Fruit fly (Drosophila melanogaster): ENCODE results near the gene CG9154.

The CG9154 gene

dm6 chr2L:6047528-6048160, 22.8 kb downstream of the CG9154 start, which contains the start of gene IPIP (continued):
- no peak for TF ChIP-seq CG7556 (GFP tag; optimal IDR thresholded peaks at IDR 0.05)
- no peak for TF ChIP-seq Tbp (GFP tag; optimal IDR thresholded peaks at IDR 0.05)
- no peak for TF ChIP-seq eve (GFP tag; optimal IDR thresholded peaks at IDR 0.05)
- TF ChIP-seq CG17802 (tag; optimal IDR thresholded peaks at IDR 0.05): peak; percentile 3
- TF ChIP-seq row (GFP tag; IDR thresholded peaks at IDR 0.05): peak; percentile 48; the same call in 2 of the 3 replicates
- TF ChIP-seq CG11247 (GFP tag; IDR thresholded peaks at IDR 0.05): peak; percentile 44; the same call in 1 of the 2 replicates
- TF ChIP-seq Dll (GFP tag; IDR thresholded peaks at IDR 0.05; ENCODE audit: partially characterized antibody): peak; percentile 74; the same call in 3 of the 4 replicates
- TF ChIP-seq Dfd (GFP tag; optimal IDR thresholded peaks at IDR 0.05): no peak
- no peak for TF ChIP-seq CG12104 (GFP tag; optimal IDR thresholded peaks at IDR 0.05)
- TF ChIP-seq kah (GFP tag; optimal IDR thresholded peaks at IDR 0.05): no peak
- peak; percentile 54; the same call in 2 of the 3 replicates for TF ChIP-seq zfh1 (GFP tag; IDR thresholded peaks at IDR 0.05)
- TF ChIP-seq Poxn (GFP tag; IDR thresholded peaks at IDR 0.05): no peak
- TF ChIP-seq tx (GFP tag; optimal IDR thresholded peaks at IDR 0.05): no peak
- TF ChIP-seq CG2120 (GFP tag; optimal IDR thresholded peaks at IDR 0.05): peak; percentile 55
- no peak for TF ChIP-seq slp2 (GFP tag; optimal IDR thresholded peaks at IDR 0.05)
- TF ChIP-seq Lim3 (GFP tag; IDR thresholded peaks at IDR 0.05): no peak
- no peak for TF ChIP-seq Doc2 (GFP tag; IDR thresholded peaks at IDR 0.05)
- TF ChIP-seq CG34422 (GFP tag; IDR thresholded peaks at IDR 0.05): peak; percentile 67; the same call in 1 of the 3 replicates
- no peak for TF ChIP-seq CG13296 (GFP tag; optimal IDR thresholded peaks at IDR 0.05)
- no peak for TF ChIP-seq CG1832 (GFP tag; optimal IDR thresholded peaks at IDR 0.05)
- TF ChIP-seq CG10565 (GFP tag; optimal IDR thresholded peaks at IDR 0.05): no peak
- peak; percentile 63 for TF ChIP-seq nerfin-2 (GFP tag; IDR thresholded peaks at IDR 0.05; ENCODE audit: partially characterized antibody)
- TF ChIP-seq Aef1 (GFP tag; IDR thresholded peaks at IDR 0.05): peak; percentile 30; the same call in 1 of the 3 replicates
- TF ChIP-seq usp (GFP tag; optimal IDR thresholded peaks at IDR 0.05): no peak
- TF ChIP-seq croc (GFP tag; conservative IDR thresholded peaks at IDR 0.05): no peak; the same call in 2 of the 3 replicates
- TF ChIP-seq gcm2 (GFP tag; optimal IDR thresholded peaks at IDR 0.05): peak; percentile 30
- TF ChIP-seq Eip74EF (GFP tag; optimal IDR thresholded peaks at IDR 0.05): no peak
- TF ChIP-seq CG2678 (tag; optimal IDR thresholded peaks at IDR 0.05): peak; percentile 12
- TF ChIP-seq az2 (GFP tag; optimal IDR thresholded peaks at IDR 0.05): no peak
- TF ChIP-seq lilli (GFP tag; optimal IDR thresholded peaks at IDR 0.05): peak; percentile 34
- no peak for TF ChIP-seq CG15011 (GFP tag; optimal IDR thresholded peaks at IDR 0.05)
- TF ChIP-seq CG11504 (tag; optimal IDR thresholded peaks at IDR 0.05): no peak
- TF ChIP-seq Ravus (GFP tag; IDR thresholded peaks at IDR 0.05): no peak
- TF ChIP-seq her (GFP tag; optimal IDR thresholded peaks at IDR 0.05): peak; percentile 2
- peak; percentile 28 for TF ChIP-seq Dp (GFP tag; optimal IDR thresholded peaks at IDR 0.05)
- no peak for TF ChIP-seq fd102C (GFP tag; optimal IDR thresholded peaks at IDR 0.05)
- no peak for TF ChIP-seq Chrac-16 (GFP tag; optimal IDR thresholded peaks at IDR 0.05)
- TF ChIP-seq CG3163 (GFP tag; optimal IDR thresholded peaks at IDR 0.05): no peak
- no peak for TF ChIP-seq CG6813 (GFP tag; optimal IDR thresholded peaks at IDR 0.05)
- no peak for TF ChIP-seq Lpt (GFP tag; optimal IDR thresholded peaks at IDR 0.05)
- peak; percentile 27 for TF ChIP-seq Ets97D (GFP tag; optimal IDR thresholded peaks at IDR 0.05)
- TF ChIP-seq Mrtf (GFP tag; IDR thresholded peaks at IDR 0.05): peak; percentile 22; the same call in 1 of the 3 replicates
- TF ChIP-seq Drgx (GFP tag; IDR thresholded peaks at IDR 0.05): no peak
- no peak for TF ChIP-seq CG1602 (GFP tag; optimal IDR thresholded peaks at IDR 0.05)
- TF ChIP-seq klu (GFP tag; IDR thresholded peaks at IDR 0.05): no peak
- TF ChIP-seq YL-1 (GFP tag; optimal IDR thresholded peaks at IDR 0.05): peak; percentile 88
- no peak for TF ChIP-seq pan (optimal IDR thresholded peaks at IDR 0.05)
- TF ChIP-seq pan (GFP tag; optimal IDR thresholded peaks at IDR 0.05 in 1 of 2, IDR thresholded peaks at IDR 0.05 in 1 of 2): peak in 1 of 2 experiments; percentile 43
- no peak for TF ChIP-seq corto (GFP tag; optimal IDR thresholded peaks at IDR 0.05)
- no peak for TF ChIP-seq eyg (GFP tag; optimal IDR thresholded peaks at IDR 0.05)
- TF ChIP-seq phol (tag; optimal IDR thresholded peaks at IDR 0.05): peak; percentile 39
